Fruit fly (Drosophila melanogaster) whole organism, embryonic: ENCODE measurements around the gene CG10512.

Experiments
- Adf1 ChIP-seq: fragments of 200-800 bp; sonication (Bioruptor generic); IDR thresholded peaks from 2 replicates; pipeline ENCODE4 v1.3.6; 2022; ENCODE audit warnings: missing biosample characterization, missing genetic modification characterization
- Aef1 ChIP-seq: fragments of 200-800 bp; sonication (Bioruptor generic); IDR thresholded peaks from 3 replicates; pipeline ENCODE4 v1.3.6; 2022; ENCODE audit warnings: missing biosample characterization, missing genetic modification characterization
- Bgb ChIP-seq: fragments of 200-800 bp; sonication (Bioruptor generic); IDR thresholded peaks from 2 replicates; pipeline ENCODE4 v1.3.6; 2022; ENCODE audit warnings: missing biosample characterization, missing genetic modification characterization; ENCODE audit not compliant: partially characterized antibody
- Blimp-1 ChIP-seq: fragments of 200-800 bp; sonication (Bioruptor generic); optimal IDR thresholded peaks from 3 replicates; lab custom pipeline; 2018; ENCODE audit warnings: missing biosample characterization, missing genetic modification characterization, mild to moderate bottlenecking, moderate library complexity, missing genetic modification reagents
- CG10209 ChIP-seq: fragments of 200-800 bp; sonication (Bioruptor generic); optimal IDR thresholded peaks from 3 replicates; lab custom pipeline; 2017; ENCODE audit warnings: missing biosample characterization, mild to moderate bottlenecking, missing genetic modification characterization, missing genetic modification reagents
- CG10565 ChIP-seq: fragments of 200-800 bp; sonication (Bioruptor generic); optimal IDR thresholded peaks from 3 replicates; lab custom pipeline; 2016; ENCODE audit warnings: missing biosample characterization, mild to moderate bottlenecking, missing genetic modification characterization
- CG10959 ChIP-seq: fragments of 200-800 bp; sonication (Bioruptor generic); IDR thresholded peaks from 2 replicates; pipeline ENCODE4 v1.3.6; 2022; ENCODE audit warnings: missing biosample characterization, missing genetic modification characterization
- CG11456 ChIP-seq: fragments of 200-800 bp; sonication (Bioruptor generic); IDR thresholded peaks from 3 replicates; pipeline ENCODE4 v1.3.6; 2022; ENCODE audit warnings: missing biosample characterization, missing genetic modification characterization
- CG11696 ChIP-seq: fragments of 200-800 bp; sonication (Bioruptor generic); IDR thresholded peaks from 2 replicates; pipeline ENCODE4 v1.3.6; 2022; ENCODE audit warnings: missing biosample characterization, missing genetic modification characterization
- CG12219 ChIP-seq: fragments of 200-800 bp; sonication (Bioruptor generic); optimal IDR thresholded peaks from 3 replicates; lab custom pipeline; 2018; ENCODE audit warnings: missing biosample characterization, mild to moderate bottlenecking, missing genetic modification characterization
- CG12942 ChIP-seq: fragments of 200-800 bp; sonication (Bioruptor generic); optimal IDR thresholded peaks from 3 replicates; lab custom pipeline; 2016; ENCODE audit warnings: missing biosample characterization, missing genetic modification characterization
- CG13287 ChIP-seq: fragments of 200-800 bp; sonication (Bioruptor generic); IDR thresholded peaks from 2 replicates; pipeline ENCODE4 v1.3.6; 2022; ENCODE audit warnings: missing biosample characterization, missing genetic modification characterization; ENCODE audit not compliant: partially characterized antibody
- CG13775 ChIP-seq: fragments of 200-800 bp; sonication (Bioruptor generic); optimal IDR thresholded peaks from 3 replicates; lab custom pipeline; 2017; ENCODE audit warnings: missing biosample characterization, mild to moderate bottlenecking, missing genetic modification characterization
- CG15514 ChIP-seq: fragments of 200-800 bp; sonication (Bioruptor generic); optimal IDR thresholded peaks from 3 replicates; lab custom pipeline; 2017; ENCODE audit warnings: missing biosample characterization, missing genetic modification characterization, mild to moderate bottlenecking, moderate library complexity, missing genetic modification reagents
- CG16779 ChIP-seq: fragments of 200-800 bp; sonication (Bioruptor generic); IDR thresholded peaks from 2 replicates; pipeline ENCODE4 v1.3.6; 2022; ENCODE audit warnings: missing biosample characterization, missing genetic modification characterization
- CG1792 ChIP-seq: fragments of 200-800 bp; sonication (Bioruptor generic); optimal IDR thresholded peaks from 2 replicates; lab custom pipeline; 2016; ENCODE audit warnings: missing biosample characterization, missing genetic modification characterization
- CG18764 ChIP-seq: fragments of 200-800 bp; sonication (Bioruptor generic); optimal IDR thresholded peaks from 3 replicates; lab custom pipeline; 2016; ENCODE audit warnings: missing biosample characterization, missing genetic modification characterization
- CG3407 ChIP-seq: fragments of 200-800 bp; sonication (Bioruptor generic); optimal IDR thresholded peaks from 2 replicates; lab custom pipeline; 2018; ENCODE audit warnings: missing biosample characterization, mild to moderate bottlenecking, missing genetic modification characterization
- CG3847 ChIP-seq: fragments of 200-800 bp; sonication (Bioruptor generic); IDR thresholded peaks from 2 replicates; pipeline ENCODE4 v1.3.6; 2022; ENCODE audit warnings: missing biosample characterization, missing genetic modification characterization
- CG6654 ChIP-seq: fragments of 200-800 bp; sonication (Bioruptor generic); optimal IDR thresholded peaks from 2 replicates; lab custom pipeline; 2017; ENCODE audit warnings: missing biosample characterization, mild to moderate bottlenecking, missing genetic modification characterization
- CG8281 ChIP-seq: fragments of 200-800 bp; sonication (Bioruptor generic); optimal IDR thresholded peaks from 2 replicates; lab custom pipeline; 2018; ENCODE audit warnings: missing biosample characterization, mild to moderate bottlenecking, missing genetic modification characterization, moderate library complexity
- CG8944 ChIP-seq: fragments of 200-800 bp; sonication (Bioruptor generic); optimal IDR thresholded peaks from 3 replicates; lab custom pipeline; 2016; ENCODE audit warnings: missing biosample characterization, missing genetic modification characterization
- CG9876 ChIP-seq: fragments of 200-800 bp; sonication (Bioruptor generic); optimal IDR thresholded peaks from 2 replicates; lab custom pipeline; 2016; ENCODE audit warnings: missing biosample characterization, missing genetic modification characterization
- CTCF ChIP-seq: fragments of 200-800 bp; sonication (Bioruptor generic); optimal IDR thresholded peaks from 2 replicates; lab custom pipeline; 2017; ENCODE audit warnings: missing biosample characterization, mild to moderate bottlenecking, missing genetic modification characterization, moderate library complexity
- E2f1 ChIP-seq: fragments of 200-800 bp; sonication (Bioruptor generic); IDR thresholded peaks from 2 replicates; pipeline ENCODE4 v1.3.6; 2022; ENCODE audit warnings: missing biosample characterization, missing genetic modification characterization
- ERR ChIP-seq: fragments of 200-800 bp; sonication (Bioruptor generic); optimal IDR thresholded peaks from 2 replicates; lab custom pipeline; 2016; ENCODE audit warnings: missing biosample characterization, missing genetic modification characterization
- Ets97D ChIP-seq: fragments of 200-800 bp; sonication (Bioruptor generic); optimal IDR thresholded peaks from 3 replicates; lab custom pipeline; 2016; ENCODE audit warnings: missing biosample characterization, missing genetic modification characterization
- Fer1 ChIP-seq: fragments of 200-800 bp; sonication (Bioruptor generic); optimal IDR thresholded peaks from 2 replicates; lab custom pipeline; 2017; ENCODE audit warnings: missing biosample characterization, mild to moderate bottlenecking, missing genetic modification characterization
- Fer2 ChIP-seq: fragments of 200-800 bp; sonication (Bioruptor generic); optimal IDR thresholded peaks from 2 replicates; lab custom pipeline; 2018; ENCODE audit warnings: missing biosample characterization, mild to moderate bottlenecking, missing genetic modification characterization, moderate library complexity
- H15 ChIP-seq: fragments of 200-800 bp; sonication (Bioruptor generic); IDR thresholded peaks from 3 replicates; pipeline ENCODE4 v1.3.6; 2022; ENCODE audit warnings: missing biosample characterization, missing genetic modification characterization
- HmgZ ChIP-seq: fragments of 200-800 bp; sonication (Bioruptor generic); optimal IDR thresholded peaks from 2 replicates; lab custom pipeline; 2018; ENCODE audit warnings: missing biosample characterization, mild to moderate bottlenecking, missing genetic modification characterization
- NC2α ChIP-seq: fragments of 200-800 bp; sonication (Bioruptor generic); optimal IDR thresholded peaks from 2 replicates; lab custom pipeline; 2016; ENCODE audit warnings: missing biosample characterization, missing genetic modification characterization
- Nf-YA ChIP-seq: fragments of 200-800 bp; sonication (Bioruptor generic); IDR thresholded peaks from 2 replicates; pipeline ENCODE4 v1.3.6; 2022; ENCODE audit warnings: missing biosample characterization, missing genetic modification characterization
- ase ChIP-seq: fragments of 200-800 bp; sonication (Bioruptor generic); IDR thresholded peaks from 3 replicates; pipeline ENCODE4 v1.3.6; 2022; ENCODE audit warnings: missing biosample characterization, missing genetic modification characterization
- chinmo ChIP-seq: fragments of 200-800 bp; sonication (Bioruptor generic); IDR thresholded peaks from 4 replicates; pipeline ENCODE4 v1.3.6; 2022; ENCODE audit warnings: missing biosample characterization, missing genetic modification characterization; ENCODE audit not compliant: partially characterized antibody
- chm ChIP-seq: fragments of 200-800 bp; sonication (Bioruptor generic); IDR thresholded peaks from 2 replicates; pipeline ENCODE4 v1.3.6; 2022; ENCODE audit warnings: missing biosample characterization, missing genetic modification characterization
- croc ChIP-seq: fragments of 200-800 bp; sonication (Bioruptor generic); conservative IDR thresholded peaks from 3 replicates; pipeline ENCODE4 v1.3.6; 2022; ENCODE audit warnings: missing biosample characterization, missing genetic modification characterization
- da ChIP-seq: fragments of 200-800 bp; sonication (Bioruptor generic); optimal IDR thresholded peaks from 2 replicates; lab custom pipeline; 2016; ENCODE audit warnings: missing biosample characterization, missing genetic modification characterization
- esg ChIP-seq: fragments of 200-800 bp; sonication (Bioruptor generic); conservative IDR thresholded peaks from 2 replicates; pipeline ENCODE4 v1.3.6; 2022; ENCODE audit warnings: missing biosample characterization, missing genetic modification characterization
- hkb ChIP-seq, 2 experiments: fragments of 200-800 bp in 1 of 2; fragments of >200 bp in 1 of 2; sonication (Bioruptor generic) in 1 of 2; IDR thresholded peaks in 1 of 2; optimal IDR thresholded peaks in 1 of 2; 2 replicates each; pipeline versions ENCODE4 v1.3.6 to Lab custom; 2017 to 2022; ENCODE audit warnings: missing biosample characterization in 1 of 2, missing genetic modification characterization in 1 of 2
- nmo ChIP-seq: fragments of 200-800 bp; sonication (Bioruptor generic); optimal IDR thresholded peaks from 2 replicates; lab custom pipeline; 2018; ENCODE audit warnings: missing biosample characterization, mild to moderate bottlenecking, missing genetic modification characterization, moderate library complexity
- oc ChIP-seq: fragments of 200-800 bp; sonication (Bioruptor generic); optimal IDR thresholded peaks from 2 replicates; lab custom pipeline; 2018; ENCODE audit warnings: missing biosample characterization, mild to moderate bottlenecking, missing genetic modification characterization, moderate library complexity
- pb ChIP-seq: fragments of 200-800 bp; sonication (Bioruptor generic); optimal IDR thresholded peaks from 3 replicates; lab custom pipeline; 2016; ENCODE audit warnings: missing biosample characterization, missing genetic modification characterization
- shn ChIP-seq: fragments of 200-800 bp; sonication (Bioruptor generic); optimal IDR thresholded peaks from 3 replicates; lab custom pipeline; 2016; ENCODE audit warnings: missing biosample characterization, missing genetic modification characterization
- sug ChIP-seq: fragments of 200-800 bp; optimal IDR thresholded peaks from 2 replicates; lab custom pipeline; 2019; ENCODE audit warnings: missing biosample characterization, mild to moderate bottlenecking, missing genetic modification characterization, moderate library complexity
- tio ChIP-seq: fragments of 200-800 bp; sonication (Bioruptor generic); optimal IDR thresholded peaks from 2 replicates; lab custom pipeline; 2017; ENCODE audit warnings: missing biosample characterization, missing genetic modification characterization, inconsistent platforms
- tx ChIP-seq: fragments of 200-800 bp; sonication (Bioruptor generic); optimal IDR thresholded peaks from 2 replicates; lab custom pipeline; 2016; ENCODE audit warnings: missing biosample characterization, missing genetic modification characterization
- unc-4 ChIP-seq: fragments of 200-800 bp; sonication (Bioruptor generic); IDR thresholded peaks from 2 replicates; pipeline ENCODE4 v1.3.6; 2022; ENCODE audit warnings: missing biosample characterization, missing genetic modification characterization; ENCODE audit not compliant: partially characterized antibody
- unpg ChIP-seq: fragments of 200-800 bp; sonication (Bioruptor generic); optimal IDR thresholded peaks from 3 replicates; lab custom pipeline; 2018; ENCODE audit warnings: missing biosample characterization, mild to moderate bottlenecking, missing genetic modification characterization, moderate library complexity
- wdn ChIP-seq: fragments of 200-800 bp; sonication (Bioruptor generic); IDR thresholded peaks from 2 replicates; pipeline ENCODE4 v1.3.6; 2022; ENCODE audit warnings: missing biosample characterization, missing genetic modification characterization
- wek ChIP-seq: fragments of 200-800 bp; sonication (Bioruptor generic); optimal IDR thresholded peaks from 3 replicates; lab custom pipeline; 2018; ENCODE audit warnings: missing biosample characterization, mild to moderate bottlenecking, missing genetic modification characterization, moderate library complexity

Gene CG10512

dm6 chr3L:21171905-21172304 lies 30.8 kb upstream of the CG10512 start, which contains the start of gene Ac78C (continued):
- TF ChIP-seq Fer2 (tag; lab: Kevin White, UChicago) (peak; percentile 88), E2f1 (peak; percentile 79), Bgb (peak; percentile 81), ERR (GFP tag; lab: Kevin White, UChicago) (peak; percentile 90), tio (GFP tag; lab: Kevin White, UChicago) (peak; percentile 24), CG10565 (no peak), CG11696 (GFP tag; lab: Robert Waterston, UW) (0 out of 2 replicates have a peak, but pooled peaks have one; percentile 47), esg (GFP tag; lab: Robert Waterston, UW) (peak; percentile 71), CG6654 (GFP tag; lab: Kevin White, UChicago) (peak; percentile 61), HmgZ (tag; lab: Kevin White, UChicago) (peak; percentile 96), CG13287 (peak; percentile 58), CG3407 (GFP tag; lab: Kevin White, UChicago) (peak; percentile 22), Nf-YA (peak; percentile 85), pb (peak; percentile 90), Aef1 (peak; percentile 87), CG3847 (GFP tag; lab: Robert Waterston, UW) (peak; percentile 88), CG15514 (GFP tag; lab: Kevin White, UChicago) (peak; percentile 87), Ets97D (peak; percentile 69), chm (GFP tag; lab: Robert Waterston, UW) (peak; percentile 67; the same call in 1 of the 2 replicates), wdn (GFP tag; lab: Robert Waterston, UW) (peak; percentile 90), CTCF (peak; percentile 47), CG11456 (GFP tag; lab: Robert Waterston, UW) (peak; percentile 92), Blimp-1 (peak; percentile 74), croc (peak; percentile 51; the same call in 2 of the 3 replicates), CG12219 (GFP tag; lab: Kevin White, UChicago) (peak; percentile 82), tx (GFP tag; lab: Kevin White, UChicago) (peak; percentile 84), CG1792 (GFP tag; lab: Kevin White, UChicago) (peak; percentile 67), wek (GFP tag; lab: Kevin White, UChicago) (peak; percentile 77), oc (tag; lab: Kevin White, UChicago) (no peak), sug (tag; lab: Kevin White, UChicago) (peak; percentile 92), unc-4 (GFP tag; lab: Robert Waterston, UW) (no peak), Adf1 (peak; percentile 72), CG16779 (GFP tag; lab: Robert Waterston, UW) (peak; percentile 93), hkb (optimal IDR thresholded peaks at IDR 0.05; lab: Kevin White, UChicago) (no peak), hkb (GFP tag; IDR thresholded peaks at IDR 0.05; lab: Robert Waterston, UW) (peak; percentile 88), CG10209 (GFP tag; lab: Kevin White, UChicago) (peak; percentile 72), CG10959 (GFP tag; lab: Robert Waterston, UW) (no peak), CG9876 (GFP tag; lab: Kevin White, UChicago) (peak; percentile 67), da (peak; percentile 51), ase (GFP tag; lab: Robert Waterston, UW) (peak; percentile 75; the same call in 2 of the 3 replicates), H15 (GFP tag; lab: Robert Waterston, UW) (peak; percentile 78), CG13775 (GFP tag; lab: Kevin White, UChicago) (peak; percentile 51), CG12942 (GFP tag; lab: Kevin White, UChicago) (peak; percentile 83), nmo (GFP tag; lab: Kevin White, UChicago) (peak; percentile 57), NC2α (GFP tag; lab: Kevin White, UChicago) (peak; percentile 30), shn (peak; percentile 78), CG18764 (GFP tag; lab: Kevin White, UChicago) (peak; percentile 76), unpg (GFP tag; lab: Kevin White, UChicago) (peak; percentile 89), CG8944 (GFP tag; lab: Kevin White, UChicago) (peak; percentile 88), chinmo (GFP tag; lab: Robert Waterston, UW) (peak; percentile 83; the same call in 3 of the 4 replicates), Fer1 (GFP tag; lab: Kevin White, UChicago) (peak; percentile 96), CG8281 (tag; lab: Kevin White, UChicago) (peak; percentile 71)
